Fruit fly (Drosophila melanogaster) whole organism, embryonic: ENCODE data around the gene CG18428.

Source experiments
- Aef1 ChIP-seq: fragments of 200-800 bp; sonication (Bioruptor generic); IDR thresholded peaks from 3 replicates; pipeline ENCODE4 v1.3.6; 2022; ENCODE audit warnings: missing biosample characterization, missing genetic modification characterization
- B-H2 ChIP-seq: fragments of 200-800 bp; sonication (Bioruptor generic); optimal IDR thresholded peaks from 2 replicates; lab custom pipeline; 2018; ENCODE audit warnings: missing biosample characterization, mild to moderate bottlenecking, missing genetic modification characterization
- CG10366 ChIP-seq: fragments of 200-800 bp; sonication (Bioruptor generic); IDR thresholded peaks from 2 replicates; pipeline ENCODE4 v1.3.6; 2022; ENCODE audit warnings: missing biosample characterization, missing genetic modification characterization
- CG11695 ChIP-seq: fragments of 200-800 bp; sonication (Bioruptor generic); IDR thresholded peaks from 3 replicates; pipeline ENCODE4 v1.3.6; 2022; ENCODE audit warnings: missing biosample characterization, missing genetic modification characterization
- CG12659 ChIP-seq: fragments of 200-800 bp; sonication (Bioruptor generic); optimal IDR thresholded peaks from 3 replicates; lab custom pipeline; 2017; ENCODE audit warnings: mild to moderate bottlenecking, missing biosample characterization, missing genetic modification reagents, missing genetic modification characterization
- CG13624 ChIP-seq: fragments of 200-800 bp; sonication (Bioruptor generic); optimal IDR thresholded peaks from 2 replicates; lab custom pipeline; 2016; ENCODE audit warnings: missing biosample characterization, missing genetic modification characterization
- CG14050 ChIP-seq: fragments of 200-800 bp; sonication (Bioruptor generic); IDR thresholded peaks from 3 replicates; pipeline ENCODE4 v1.3.6; 2022; ENCODE audit warnings: missing biosample characterization, missing genetic modification characterization
- CG15073 ChIP-seq: fragments of 200-800 bp; sonication (Bioruptor generic); optimal IDR thresholded peaks from 2 replicates; lab custom pipeline; 2016; ENCODE audit warnings: missing biosample characterization, missing genetic modification characterization
- CG15696 ChIP-seq: fragments of 200-800 bp; sonication (Bioruptor generic); optimal IDR thresholded peaks from 2 replicates; lab custom pipeline; 2019; ENCODE audit warnings: missing biosample characterization, mild to moderate bottlenecking, missing genetic modification characterization, moderate library complexity
- CG1647 ChIP-seq: fragments of 200-800 bp; sonication (Bioruptor generic); optimal IDR thresholded peaks from 3 replicates; lab custom pipeline; 2016; ENCODE audit warnings: missing biosample characterization, missing genetic modification characterization
- CG16813 ChIP-seq: fragments of 200-800 bp; sonication (Bioruptor generic); IDR thresholded peaks from 3 replicates; pipeline ENCODE4 v1.3.6; 2022; ENCODE audit warnings: missing biosample characterization, missing genetic modification characterization; ENCODE audit not compliant: partially characterized antibody
- CG17385 ChIP-seq: fragments of 200-800 bp; sonication (Bioruptor generic); optimal IDR thresholded peaks from 3 replicates; lab custom pipeline; 2018; ENCODE audit warnings: missing biosample characterization, mild to moderate bottlenecking, missing genetic modification characterization
- CG17568 ChIP-seq: fragments of 200-800 bp; sonication (Bioruptor generic); optimal IDR thresholded peaks from 2 replicates; lab custom pipeline; 2018; ENCODE audit warnings: missing biosample characterization, mild to moderate bottlenecking, missing genetic modification characterization, moderate library complexity
- CG17612 ChIP-seq: fragments of 200-800 bp; sonication (Bioruptor generic); IDR thresholded peaks from 2 replicates; pipeline ENCODE4 v1.3.6; 2022; ENCODE audit warnings: missing biosample characterization, missing genetic modification characterization
- CG30020 ChIP-seq: fragments of 200-800 bp; optimal IDR thresholded peaks from 2 replicates; lab custom pipeline; 2019; ENCODE audit warnings: missing biosample characterization, mild to moderate bottlenecking, missing genetic modification characterization, moderate library complexity
- CG31441 ChIP-seq: fragments of 200-800 bp; sonication (Bioruptor generic); IDR thresholded peaks from 2 replicates; pipeline ENCODE4 v1.3.6; 2022; ENCODE audit warnings: missing biosample characterization, missing genetic modification characterization
- CG7786 ChIP-seq: fragments of 200-800 bp; sonication (Bioruptor generic); optimal IDR thresholded peaks from 2 replicates; lab custom pipeline; 2016; ENCODE audit warnings: missing biosample characterization, missing genetic modification characterization
- CG8281 ChIP-seq: fragments of 200-800 bp; sonication (Bioruptor generic); optimal IDR thresholded peaks from 2 replicates; lab custom pipeline; 2018; ENCODE audit warnings: missing biosample characterization, mild to moderate bottlenecking, missing genetic modification characterization, moderate library complexity
- CTCF ChIP-seq: fragments of 200-800 bp; sonication (Bioruptor generic); optimal IDR thresholded peaks from 2 replicates; lab custom pipeline; 2017; ENCODE audit warnings: missing biosample characterization, mild to moderate bottlenecking, missing genetic modification characterization, moderate library complexity
- Chrac-16 ChIP-seq: fragments of 200-800 bp; sonication (Bioruptor generic); optimal IDR thresholded peaks from 3 replicates; lab custom pipeline; 2016; ENCODE audit warnings: missing biosample characterization, missing genetic modification characterization
- CoRest ChIP-seq: fragments of 200-800 bp; sonication (Bioruptor generic); optimal IDR thresholded peaks from 3 replicates; lab custom pipeline; 2018; ENCODE audit warnings: missing biosample characterization, mild to moderate bottlenecking, missing genetic modification characterization, moderate library complexity
- Dbx ChIP-seq: fragments of 200-800 bp; sonication (Bioruptor generic); IDR thresholded peaks from 3 replicates; pipeline ENCODE4 v1.3.6; 2022; ENCODE audit warnings: missing biosample characterization, missing genetic modification characterization
- Fer1 ChIP-seq: fragments of 200-800 bp; sonication (Bioruptor generic); optimal IDR thresholded peaks from 2 replicates; lab custom pipeline; 2017; ENCODE audit warnings: missing biosample characterization, mild to moderate bottlenecking, missing genetic modification characterization
- GATAe ChIP-seq: fragments of 200-800 bp; sonication (Bioruptor generic); conservative IDR thresholded peaks from 2 replicates; pipeline ENCODE4 v1.3.6; 2022; ENCODE audit warnings: missing biosample characterization, missing genetic modification characterization
- Jarid2 ChIP-seq: fragments of 200-800 bp; sonication (Bioruptor generic); optimal IDR thresholded peaks from 3 replicates; lab custom pipeline; 2017; ENCODE audit warnings: mild to moderate bottlenecking, missing biosample characterization, missing genetic modification reagents, missing genetic modification characterization
- PHDP ChIP-seq: fragments of 200-800 bp; sonication (Bioruptor generic); optimal IDR thresholded peaks from 3 replicates; lab custom pipeline; 2018; ENCODE audit warnings: missing biosample characterization, mild to moderate bottlenecking, missing genetic modification characterization, moderate library complexity
- Rfx ChIP-seq: fragments of 200-800 bp; sonication (Bioruptor generic); IDR thresholded peaks from 2 replicates; pipeline ENCODE4 v1.3.6; 2022; ENCODE audit warnings: missing biosample characterization, missing genetic modification characterization
- Side ChIP-seq: fragments of 200-800 bp; sonication (Bioruptor generic); optimal IDR thresholded peaks from 2 replicates; lab custom pipeline; 2016; ENCODE audit warnings: missing biosample characterization, missing genetic modification characterization
- Xbp1 ChIP-seq: fragments of 200-800 bp; sonication (Bioruptor generic); optimal IDR thresholded peaks from 3 replicates; lab custom pipeline; 2016; ENCODE audit warnings: missing biosample characterization, mild to moderate bottlenecking, missing genetic modification characterization
- ab ChIP-seq: fragments of 200-800 bp; sonication (Bioruptor generic); optimal IDR thresholded peaks from 2 replicates; lab custom pipeline; 2016; ENCODE audit warnings: missing biosample characterization, missing genetic modification characterization
- bbx ChIP-seq: fragments of 200-800 bp; sonication (Bioruptor generic); IDR thresholded peaks from 2 replicates; pipeline ENCODE4 v1.3.6; 2022; ENCODE audit warnings: missing biosample characterization, missing genetic modification characterization; ENCODE audit not compliant: partially characterized antibody
- cato ChIP-seq: fragments of 200-800 bp; sonication (Bioruptor generic); optimal IDR thresholded peaks from 2 replicates; lab custom pipeline; 2016; ENCODE audit warnings: missing biosample characterization, missing genetic modification characterization, borderline replicate concordance
- ci ChIP-seq: fragments of 200-800 bp; sonication (Bioruptor generic); IDR thresholded peaks from 3 replicates; pipeline ENCODE4 v1.3.6; 2022; ENCODE audit warnings: missing biosample characterization, missing genetic modification characterization
- dimm ChIP-seq: fragments of 200-800 bp; sonication (Bioruptor generic); IDR thresholded peaks from 2 replicates; pipeline ENCODE4 v1.3.6; 2022; ENCODE audit warnings: missing biosample characterization, missing genetic modification characterization
- disco-r ChIP-seq: fragments of 200-800 bp; sonication (Bioruptor generic); optimal IDR thresholded peaks from 2 replicates; lab custom pipeline; 2016; ENCODE audit warnings: missing biosample characterization, missing genetic modification characterization
- dmrt99B ChIP-seq: fragments of 200-800 bp; sonication (Bioruptor generic); optimal IDR thresholded peaks from 2 replicates; lab custom pipeline; 2018; ENCODE audit warnings: missing biosample characterization, mild to moderate bottlenecking, missing genetic modification characterization, moderate library complexity
- dysf ChIP-seq: fragments of 200-800 bp; sonication (Bioruptor generic); IDR thresholded peaks from 3 replicates; pipeline ENCODE4 v1.3.6; 2022; ENCODE audit warnings: missing biosample characterization, missing genetic modification characterization
- en ChIP-seq: fragments of 200-800 bp; sonication (Bioruptor generic); optimal IDR thresholded peaks from 2 replicates; lab custom pipeline; 2016; ENCODE audit warnings: missing biosample characterization, missing genetic modification characterization
- fu2 ChIP-seq: fragments of 200-800 bp; sonication (Bioruptor generic); optimal IDR thresholded peaks from 2 replicates; lab custom pipeline; 2016; ENCODE audit warnings: missing biosample characterization, missing genetic modification characterization
- gt ChIP-seq: fragments of 200-800 bp; sonication (Bioruptor generic); IDR thresholded peaks from 2 replicates; pipeline ENCODE4 v1.3.6; 2022; ENCODE audit warnings: missing biosample characterization, missing genetic modification characterization
- hb ChIP-seq: fragments of 200-800 bp; sonication (Bioruptor generic); IDR thresholded peaks from 3 replicates; pipeline ENCODE4 v1.3.6; 2022; ENCODE audit warnings: missing biosample characterization, missing genetic modification characterization; ENCODE audit not compliant: partially characterized antibody
- hth ChIP-seq: fragments of >200 bp; optimal IDR thresholded peaks from 2 replicates; lab custom pipeline; 2017; ENCODE audit warnings: inconsistent platforms
- inv ChIP-seq: fragments of 200-800 bp; sonication (Bioruptor generic); IDR thresholded peaks from 2 replicates; pipeline ENCODE4 v1.3.6; 2022; ENCODE audit warnings: missing biosample characterization, missing genetic modification characterization; ENCODE audit not compliant: partially characterized antibody
- jigr1 ChIP-seq: fragments of 200-800 bp; sonication (Bioruptor generic); IDR thresholded peaks from 3 replicates; pipeline ENCODE4 v1.3.6; 2022; ENCODE audit warnings: missing biosample characterization, missing genetic modification characterization
- knrl ChIP-seq: fragments of 200-800 bp; sonication (Bioruptor generic); IDR thresholded peaks from 3 replicates; pipeline ENCODE4 v1.3.6; 2022; ENCODE audit warnings: missing biosample characterization, missing genetic modification characterization; ENCODE audit not compliant: partially characterized antibody
- nau ChIP-seq: fragments of 200-800 bp; sonication (Bioruptor generic); optimal IDR thresholded peaks from 3 replicates; lab custom pipeline; 2017; ENCODE audit warnings: missing biosample characterization, mild to moderate bottlenecking, missing genetic modification characterization, missing genetic modification reagents
- otp ChIP-seq: fragments of 200-800 bp; sonication (Bioruptor generic); IDR thresholded peaks from 3 replicates; pipeline ENCODE4, ENCODE4 v1.3.6; 2022; ENCODE audit warnings: missing biosample characterization, missing genetic modification characterization
- phol ChIP-seq: fragments of 200-800 bp; sonication (Bioruptor generic); optimal IDR thresholded peaks from 3 replicates; lab custom pipeline; 2018; ENCODE audit warnings: missing biosample characterization, mild to moderate bottlenecking, missing genetic modification characterization, moderate library complexity
- row ChIP-seq: fragments of 200-800 bp; sonication (Bioruptor generic); IDR thresholded peaks from 3 replicates; pipeline ENCODE4 v1.3.6; 2022; ENCODE audit warnings: missing biosample characterization, missing genetic modification characterization
- sim ChIP-seq: fragments of 200-800 bp; sonication (Bioruptor generic); IDR thresholded peaks from 2 replicates; pipeline ENCODE4 v1.3.6; 2022; ENCODE audit warnings: missing biosample characterization, missing genetic modification characterization
- slou ChIP-seq: fragments of 200-800 bp; sonication (Bioruptor generic); optimal IDR thresholded peaks from 3 replicates; lab custom pipeline; 2016; ENCODE audit warnings: missing biosample characterization, missing genetic modification characterization
- stc ChIP-seq: fragments of 200-800 bp; sonication (Bioruptor generic); IDR thresholded peaks from 2 replicates; pipeline ENCODE4 v1.3.6; 2022; ENCODE audit warnings: missing biosample characterization, missing genetic modification characterization
- zfh2 ChIP-seq: fragments of 200-800 bp; sonication (Bioruptor generic); optimal IDR thresholded peaks from 2 replicates; lab custom pipeline; 2016; ENCODE audit warnings: missing biosample characterization, missing genetic modification characterization

Gene CG18428

DNA sequence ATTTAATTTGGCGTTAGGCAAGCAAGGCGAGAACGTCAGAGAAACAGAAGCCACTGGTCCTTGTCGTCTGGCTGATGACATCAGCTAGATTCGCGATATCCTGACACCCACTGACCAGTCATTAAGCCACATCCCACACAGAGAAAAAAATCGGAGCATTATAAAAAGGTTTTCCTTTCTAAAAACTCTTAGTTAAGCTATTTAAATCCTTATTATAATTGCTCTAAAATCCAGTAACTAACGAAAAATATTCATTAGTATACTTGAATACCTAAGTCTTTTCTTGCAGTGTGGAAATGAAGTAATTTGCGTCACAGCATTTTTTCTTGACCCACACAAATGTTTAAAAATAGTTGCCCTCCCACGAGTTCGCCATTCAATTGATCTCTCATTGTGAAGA is 40.3 kb upstream of the CG18428 start (continued):
- TF ChIP-seq B-H2 (GFP tag; lab: Kevin White, UChicago) (no peak), CG1647 (GFP tag; lab: Kevin White, UChicago) (no peak), CG17385 (peak; percentile 16), dmrt99B (tag; lab: Kevin White, UChicago) (no peak), inv (GFP tag; lab: Robert Waterston, UW) (no peak), slou (no peak), gt (GFP tag; lab: Robert Waterston, UW) (no peak), CG16813 (no peak), CG10366 (GFP tag; lab: Robert Waterston, UW) (no peak), CG12659 (GFP tag; lab: Kevin White, UChicago) (peak; percentile 4), phol (no peak), hb (GFP tag; lab: Robert Waterston, UW) (no peak), CG7786 (GFP tag; lab: Kevin White, UChicago) (no peak), Xbp1 (GFP tag; lab: Kevin White, UChicago) (peak; percentile 23), Chrac-16 (peak; percentile 16), CG13624 (GFP tag; lab: Kevin White, UChicago) (peak; percentile 24), ab (GFP tag; lab: Kevin White, UChicago) (no peak), dimm (no peak), CTCF (GFP tag; lab: Kevin White, UChicago) (no peak), hth (lab: Kevin White, UChicago) (no peak), CG15073 (GFP tag; lab: Kevin White, UChicago) (no peak), sim (GFP tag; lab: Robert Waterston, UW) (no peak), stc (GFP tag; lab: Robert Waterston, UW) (no peak), otp (GFP tag; lab: Robert Waterston, UW) (no peak), Aef1 (GFP tag; lab: Robert Waterston, UW) (no peak), knrl (GFP tag; lab: Robert Waterston, UW) (no peak), disco-r (GFP tag; lab: Kevin White, UChicago) (no peak), jigr1 (GFP tag; lab: Robert Waterston, UW) (no peak), CG30020 (tag; lab: Kevin White, UChicago) (no peak), Dbx (GFP tag; lab: Robert Waterston, UW) (no peak), GATAe (no peak), Side (GFP tag; lab: Kevin White, UChicago) (no peak), Rfx (no peak), ci (GFP tag; lab: Robert Waterston, UW) (no peak), CG15696 (tag; lab: Kevin White, UChicago) (no peak), CG8281 (tag; lab: Kevin White, UChicago) (no peak), nau (GFP tag; lab: Kevin White, UChicago) (no peak), row (peak; percentile 49; the same call in 2 of the 3 replicates), bbx (GFP tag; lab: Robert Waterston, UW) (no peak), zfh2 (no peak), Fer1 (peak; percentile 26), Jarid2 (GFP tag; lab: Kevin White, UChicago) (no peak), en (no peak), CG17612 (no peak), fu2 (GFP tag; lab: Kevin White, UChicago) (no peak), CoRest (peak; percentile 22), CG17568 (GFP tag; lab: Kevin White, UChicago) (no peak), CG14050 (GFP tag; lab: Robert Waterston, UW) (peak; percentile 37; the same call in 1 of the 3 replicates), CG11695 (GFP tag; lab: Robert Waterston, UW) (0 out of 3 replicates have a peak, but pooled peaks have one; percentile 18), PHDP (tag; lab: Kevin White, UChicago) (peak; percentile 42), dysf (peak; percentile 36; the same call in 1 of the 3 replicates), cato (GFP tag; lab: Kevin White, UChicago) (no peak), CG31441 (GFP tag; lab: Robert Waterston, UW) (no peak)
